Worm (Caenorhabditis elegans): ENCODE results near the gene T28A8.2.

DNA sequence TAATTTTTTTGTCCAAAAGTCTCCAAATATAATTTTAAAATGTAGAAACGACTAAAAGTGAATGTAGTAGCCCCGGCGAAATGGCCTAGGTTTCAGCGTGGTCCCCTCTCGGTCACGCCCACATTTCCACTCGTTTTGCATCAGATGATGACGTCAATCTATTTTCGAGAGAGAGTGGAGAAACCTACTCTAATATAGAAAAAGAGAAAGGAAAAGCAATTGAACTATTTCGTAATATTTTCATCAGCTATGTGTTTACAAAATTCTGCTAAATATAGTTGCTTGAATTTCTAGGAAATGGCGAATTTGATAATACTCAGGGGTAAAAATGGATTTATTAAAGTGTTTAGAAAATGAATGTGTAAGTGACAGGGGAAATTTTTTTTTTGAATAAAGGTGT lies 39.7 kb downstream of the T28A8.2 start:
- TF ChIP-seq ceh-14 (tag; optimal IDR thresholded peaks at IDR 0.05) (no peak), nfya-1 (tag; optimal IDR thresholded peaks at IDR 0.05) (no peak), ceh-6 (GFP tag; optimal IDR thresholded peaks at IDR 0.05) (no peak), sdc-2 (tag; optimal IDR thresholded peaks at IDR 0.05) (no peak)

All from whole organism, late embryonic.